Fruit fly (Drosophila melanogaster) whole organism, embryonic: ENCODE measurements around the gene CG2816.

Experiments
- Asciz ChIP-seq: fragments of 200-800 bp; sonication (Bioruptor generic); optimal IDR thresholded peaks from 2 replicates; lab custom pipeline; 2017; ENCODE audit warnings: missing biosample characterization, mild to moderate bottlenecking, missing genetic modification characterization, missing genetic modification reagents
- Atf3 ChIP-seq: fragments of 200-800 bp; sonication (Bioruptor generic); optimal IDR thresholded peaks from 3 replicates; lab custom pipeline; 2016; ENCODE audit warnings: missing biosample characterization, missing genetic modification characterization
- CG10959 ChIP-seq: fragments of 200-800 bp; sonication (Bioruptor generic); IDR thresholded peaks from 2 replicates; pipeline ENCODE4 v1.3.6; 2022; ENCODE audit warnings: missing biosample characterization, missing genetic modification characterization
- CG11456 ChIP-seq: fragments of 200-800 bp; sonication (Bioruptor generic); IDR thresholded peaks from 3 replicates; pipeline ENCODE4 v1.3.6; 2022; ENCODE audit warnings: missing biosample characterization, missing genetic modification characterization
- CG15601 ChIP-seq: fragments of 200-800 bp; sonication (Bioruptor generic); optimal IDR thresholded peaks from 3 replicates; lab custom pipeline; 2019; ENCODE audit warnings: missing biosample characterization, mild to moderate bottlenecking, missing genetic modification characterization, moderate library complexity
- CG1602 ChIP-seq: fragments of 200-800 bp; sonication (Bioruptor generic); optimal IDR thresholded peaks from 3 replicates; lab custom pipeline; 2016; ENCODE audit warnings: missing biosample characterization, missing genetic modification characterization
- CG17385 ChIP-seq: fragments of 200-800 bp; sonication (Bioruptor generic); optimal IDR thresholded peaks from 3 replicates; lab custom pipeline; 2018; ENCODE audit warnings: missing biosample characterization, mild to moderate bottlenecking, missing genetic modification characterization
- CG2129 ChIP-seq: fragments of 200-800 bp; sonication (Bioruptor generic); IDR thresholded peaks from 2 replicates; pipeline ENCODE4 v1.3.6; 2022; ENCODE audit warnings: missing biosample characterization, missing genetic modification characterization; ENCODE audit not compliant: partially characterized antibody
- CG2199 ChIP-seq: fragments of 200-800 bp; sonication (Bioruptor generic); IDR thresholded peaks from 3 replicates; pipeline ENCODE4 v1.3.6; 2022; ENCODE audit warnings: missing biosample characterization, missing genetic modification characterization
- CG2875 ChIP-seq: fragments of 200-800 bp; sonication (Bioruptor generic); optimal IDR thresholded peaks from 2 replicates; lab custom pipeline; 2017; ENCODE audit warnings: missing biosample characterization, mild to moderate bottlenecking, missing genetic modification characterization, missing genetic modification reagents
- CG5245 ChIP-seq: fragments of 200-800 bp; sonication (Bioruptor generic); optimal IDR thresholded peaks from 3 replicates; lab custom pipeline; 2016; ENCODE audit warnings: missing biosample characterization, missing genetic modification characterization
- CG5953 ChIP-seq: fragments of 200-800 bp; sonication (Bioruptor generic); IDR thresholded peaks from 2 replicates; pipeline ENCODE4 v1.3.6; 2022; ENCODE audit warnings: missing biosample characterization, missing genetic modification characterization
- CG6175 ChIP-seq: fragments of 200-800 bp; sonication (Bioruptor generic); IDR thresholded peaks from 3 replicates; pipeline ENCODE4 v1.3.6; 2022; ENCODE audit warnings: missing biosample characterization, missing genetic modification characterization
- CG6254 ChIP-seq: fragments of 200-800 bp; sonication (Bioruptor generic); optimal IDR thresholded peaks from 3 replicates; lab custom pipeline; 2017; ENCODE audit warnings: mild to moderate bottlenecking, missing biosample characterization, missing genetic modification reagents, missing genetic modification characterization
- CG6272 ChIP-seq: fragments of 200-800 bp; sonication (Bioruptor generic); IDR thresholded peaks from 2 replicates; pipeline ENCODE4 v1.3.6; 2022; ENCODE audit warnings: missing biosample characterization, missing genetic modification characterization
- CG7357 ChIP-seq: fragments of 200-800 bp; sonication (Bioruptor generic); IDR thresholded peaks from 3 replicates; pipeline ENCODE4 v1.3.6; 2022; ENCODE audit warnings: missing biosample characterization, missing genetic modification characterization
- CG7963 ChIP-seq: fragments of 200-800 bp; sonication (Bioruptor generic); IDR thresholded peaks from 3 replicates; pipeline ENCODE4 v1.3.6; 2022; ENCODE audit warnings: missing biosample characterization, missing genetic modification characterization; ENCODE audit not compliant: partially characterized antibody
- CG8089 ChIP-seq: fragments of 200-800 bp; sonication (Bioruptor generic); optimal IDR thresholded peaks from 3 replicates; lab custom pipeline; 2016; ENCODE audit warnings: missing biosample characterization, missing genetic modification characterization
- CG8388 ChIP-seq: fragments of 200-800 bp; sonication (Bioruptor generic); optimal IDR thresholded peaks from 2 replicates; lab custom pipeline; 2019; ENCODE audit warnings: missing biosample characterization, mild to moderate bottlenecking, missing genetic modification characterization, moderate library complexity
- CG9727 ChIP-seq: fragments of 200-800 bp; sonication (Bioruptor generic); optimal IDR thresholded peaks from 3 replicates; lab custom pipeline; 2017; ENCODE audit warnings: missing biosample characterization, mild to moderate bottlenecking, missing genetic modification characterization
- CG9932 ChIP-seq: fragments of 200-800 bp; sonication (Bioruptor generic); IDR thresholded peaks from 2 replicates; pipeline ENCODE4 v1.3.6; 2022; ENCODE audit warnings: missing biosample characterization, missing genetic modification characterization
- CrebB ChIP-seq: fragments of 200-800 bp; sonication (Bioruptor generic); optimal IDR thresholded peaks from 3 replicates; lab custom pipeline; 2018; ENCODE audit warnings: missing biosample characterization, mild to moderate bottlenecking, missing genetic modification characterization
- Dad ChIP-seq: fragments of 200-800 bp; sonication (Bioruptor generic); optimal IDR thresholded peaks from 3 replicates; lab custom pipeline; 2016; ENCODE audit warnings: missing biosample characterization, missing genetic modification characterization
- Gug ChIP-seq: fragments of 200-800 bp; sonication (Bioruptor generic); IDR thresholded peaks from 4 replicates; pipeline ENCODE4 v1.3.6; 2022; ENCODE audit warnings: missing biosample characterization, missing genetic modification characterization
- Hr3 ChIP-seq: fragments of 200-800 bp; sonication (Bioruptor generic); optimal IDR thresholded peaks from 3 replicates; lab custom pipeline; 2016; ENCODE audit warnings: missing biosample characterization, missing genetic modification characterization
- NC2β ChIP-seq: fragments of 200-800 bp; sonication (Bioruptor generic); optimal IDR thresholded peaks from 2 replicates; lab custom pipeline; 2016; ENCODE audit warnings: missing biosample characterization, missing genetic modification characterization
- Nf-YA ChIP-seq: fragments of 200-800 bp; sonication (Bioruptor generic); IDR thresholded peaks from 2 replicates; pipeline ENCODE4 v1.3.6; 2022; ENCODE audit warnings: missing biosample characterization, missing genetic modification characterization
- Nf-YC ChIP-seq: fragments of 200-800 bp; optimal IDR thresholded peaks from 3 replicates; lab custom pipeline; 2019; ENCODE audit warnings: missing biosample characterization, mild to moderate bottlenecking, missing genetic modification characterization, moderate library complexity
- Opbp ChIP-seq: fragments of 200-800 bp; sonication (Bioruptor generic); IDR thresholded peaks from 3 replicates; pipeline ENCODE4 v1.3.6; 2022; ENCODE audit warnings: missing biosample characterization, missing genetic modification characterization; ENCODE audit not compliant: partially characterized antibody
- Poxn ChIP-seq: fragments of 200-800 bp; sonication (Bioruptor generic); IDR thresholded peaks from 2 replicates; pipeline ENCODE4 v1.3.6; 2022; ENCODE audit warnings: missing biosample characterization, missing genetic modification characterization
- Sox100B ChIP-seq: fragments of 200-800 bp; sonication (Bioruptor generic); optimal IDR thresholded peaks from 3 replicates; lab custom pipeline; 2018; ENCODE audit warnings: missing biosample characterization, mild to moderate bottlenecking, missing genetic modification characterization
- Xrp1 ChIP-seq: fragments of 200-800 bp; sonication (Bioruptor generic); IDR thresholded peaks from 2 replicates; pipeline ENCODE4 v1.3.6; 2022; ENCODE audit warnings: missing biosample characterization, missing genetic modification characterization
- cato ChIP-seq: fragments of 200-800 bp; sonication (Bioruptor generic); optimal IDR thresholded peaks from 2 replicates; lab custom pipeline; 2016; ENCODE audit warnings: missing biosample characterization, missing genetic modification characterization, borderline replicate concordance
- chinmo ChIP-seq: fragments of 200-800 bp; sonication (Bioruptor generic); IDR thresholded peaks from 4 replicates; pipeline ENCODE4 v1.3.6; 2022; ENCODE audit warnings: missing biosample characterization, missing genetic modification characterization; ENCODE audit not compliant: partially characterized antibody
- chn ChIP-seq: fragments of 200-800 bp; sonication (Bioruptor generic); optimal IDR thresholded peaks from 2 replicates; lab custom pipeline; 2016; ENCODE audit warnings: missing biosample characterization, missing genetic modification characterization
- crp ChIP-seq, 2 experiments: fragments of 200-800 bp; sonication (Bioruptor generic); optimal IDR thresholded peaks; 2 replicates in 1 of 2; 3 replicates in 1 of 2; lab custom pipeline; 2017; ENCODE audit warnings: missing biosample characterization in 2 of 2, missing genetic modification characterization in 2 of 2, mild to moderate bottlenecking in 1 of 2, moderate library complexity in 1 of 2
- cwo ChIP-seq: fragments of 200-800 bp; sonication (Bioruptor generic); optimal IDR thresholded peaks from 3 replicates; lab custom pipeline; 2017; ENCODE audit warnings: missing biosample characterization, missing genetic modification characterization, mild to moderate bottlenecking, moderate library complexity, missing genetic modification reagents
- dysf ChIP-seq: fragments of 200-800 bp; sonication (Bioruptor generic); IDR thresholded peaks from 3 replicates; pipeline ENCODE4 v1.3.6; 2022; ENCODE audit warnings: missing biosample characterization, missing genetic modification characterization
- gfzf ChIP-seq: fragments of 200-800 bp; sonication (Bioruptor generic); optimal IDR thresholded peaks from 2 replicates; lab custom pipeline; 2016; ENCODE audit warnings: missing biosample characterization, mild to moderate bottlenecking, missing genetic modification characterization, moderate library complexity
- jigr1 ChIP-seq: fragments of 200-800 bp; sonication (Bioruptor generic); IDR thresholded peaks from 3 replicates; pipeline ENCODE4 v1.3.6; 2022; ENCODE audit warnings: missing biosample characterization, missing genetic modification characterization
- jumu ChIP-seq: fragments of 200-800 bp; sonication (Bioruptor generic); optimal IDR thresholded peaks from 3 replicates; lab custom pipeline; 2016; ENCODE audit warnings: missing biosample characterization, missing genetic modification characterization
- klu ChIP-seq: fragments of 200-800 bp; sonication (Bioruptor generic); IDR thresholded peaks from 2 replicates; pipeline ENCODE4 v1.3.6; 2022; ENCODE audit warnings: missing biosample characterization, missing genetic modification characterization
- lbe ChIP-seq: fragments of 200-800 bp; sonication (Bioruptor generic); optimal IDR thresholded peaks from 2 replicates; lab custom pipeline; 2016; ENCODE audit warnings: missing biosample characterization, mild to moderate bottlenecking, missing genetic modification characterization
- nau ChIP-seq: fragments of 200-800 bp; sonication (Bioruptor generic); optimal IDR thresholded peaks from 3 replicates; lab custom pipeline; 2017; ENCODE audit warnings: missing biosample characterization, mild to moderate bottlenecking, missing genetic modification characterization, missing genetic modification reagents
- pb ChIP-seq: fragments of 200-800 bp; sonication (Bioruptor generic); optimal IDR thresholded peaks from 3 replicates; lab custom pipeline; 2016; ENCODE audit warnings: missing biosample characterization, missing genetic modification characterization
- shn ChIP-seq: fragments of 200-800 bp; sonication (Bioruptor generic); optimal IDR thresholded peaks from 3 replicates; lab custom pipeline; 2016; ENCODE audit warnings: missing biosample characterization, missing genetic modification characterization
- ssp ChIP-seq: fragments of 200-800 bp; sonication (Bioruptor generic); IDR thresholded peaks from 2 replicates; pipeline ENCODE4 v1.3.6; 2022; ENCODE audit warnings: missing biosample characterization, missing genetic modification characterization
- stwl ChIP-seq: fragments of 200-800 bp; sonication (Bioruptor generic); optimal IDR thresholded peaks from 3 replicates; lab custom pipeline; 2018; ENCODE audit warnings: missing biosample characterization, mild to moderate bottlenecking, missing genetic modification characterization, moderate library complexity
- tgo ChIP-seq: fragments of 200-800 bp; sonication (Bioruptor generic); IDR thresholded peaks from 3 replicates; pipeline ENCODE4 v1.3.6; 2022; ENCODE audit warnings: missing biosample characterization, missing genetic modification characterization
- trh ChIP-seq: fragments of 200-800 bp; sonication (Bioruptor generic); optimal IDR thresholded peaks from 2 replicates; lab custom pipeline; 2016; ENCODE audit warnings: missing biosample characterization, missing genetic modification characterization
- zfh1 ChIP-seq: fragments of 200-800 bp; sonication (Bioruptor generic); IDR thresholded peaks from 3 replicates; pipeline ENCODE4 v1.3.6; 2022; ENCODE audit warnings: missing biosample characterization, missing genetic modification characterization

Gene CG2816

dm6 chr2L:3703260-3703659 lies at the start of gene CG2816 (continued):
- TF ChIP-seq stwl (tag; lab: Kevin White, UChicago) (no peak), Hr3 (GFP tag; lab: Kevin White, UChicago) (peak; percentile 52), dysf (GFP tag; lab: Robert Waterston, UW) (peak; percentile 92), CG2129 (no peak), shn (GFP tag; lab: Kevin White, UChicago) (peak; percentile 67), klu (GFP tag; lab: Robert Waterston, UW) (peak; percentile 83), Gug (GFP tag; lab: Robert Waterston, UW) (peak; percentile 54; the same call in 2 of the 4 replicates), CG1602 (GFP tag; lab: Kevin White, UChicago) (no peak), Nf-YA (GFP tag; lab: Robert Waterston, UW) (no peak), gfzf (GFP tag; lab: Kevin White, UChicago) (no peak), pb (GFP tag; lab: Kevin White, UChicago) (no peak), CG6272 (no peak), Poxn (peak; percentile 37; the same call in 1 of the 2 replicates), trh (no peak), chn (GFP tag; lab: Kevin White, UChicago) (peak; percentile 25), Xrp1 (GFP tag; lab: Robert Waterston, UW) (no peak), Atf3 (GFP tag; lab: Kevin White, UChicago) (peak; percentile 26), nau (GFP tag; lab: Kevin White, UChicago) (no peak), CG8388 (no peak), tgo (peak; percentile 78), Opbp (GFP tag; lab: Robert Waterston, UW) (no peak), CG2875 (no peak), CG5953 (GFP tag; lab: Robert Waterston, UW) (no peak), CG7963 (GFP tag; lab: Robert Waterston, UW) (no peak), crp (GFP tag; optimal IDR thresholded peaks at IDR 0.05; lab: Kevin White, UChicago) (no peak), Nf-YC (tag; lab: Kevin White, UChicago) (no peak), jigr1 (GFP tag; lab: Robert Waterston, UW) (no peak), CG11456 (peak; percentile 95; the same call in 2 of the 3 replicates), CG10959 (GFP tag; lab: Robert Waterston, UW) (no peak), NC2β (GFP tag; lab: Kevin White, UChicago) (no peak), CG2199 (GFP tag; lab: Robert Waterston, UW) (no peak), CG6254 (no peak), jumu (GFP tag; lab: Kevin White, UChicago) (peak; percentile 54), ssp (GFP tag; lab: Robert Waterston, UW) (no peak), CG9727 (GFP tag; lab: Kevin White, UChicago) (no peak), Dad (peak; percentile 2), Asciz (GFP tag; lab: Kevin White, UChicago) (no peak), cato (GFP tag; lab: Kevin White, UChicago) (no peak), chinmo (0 out of 4 replicates have a peak, but pooled peaks have one; percentile 40), CG7357 (GFP tag; lab: Robert Waterston, UW) (no peak), CG8089 (peak; percentile 22), lbe (GFP tag; lab: Kevin White, UChicago) (peak; percentile 86), CG17385 (GFP tag; lab: Kevin White, UChicago) (peak; percentile 45), Sox100B (peak; percentile 4), CG5245 (no peak), CG6175 (GFP tag; lab: Robert Waterston, UW) (no peak), CG15601 (peak; percentile 8), zfh1 (GFP tag; lab: Robert Waterston, UW) (peak; percentile 65; the same call in 2 of the 3 replicates), cwo (peak; percentile 18), CrebB (peak; percentile 70), CG9932 (GFP tag; lab: Robert Waterston, UW) (peak; percentile 98)
